Fruit fly (Drosophila melanogaster) whole organism, prepupa: ENCODE measurements around the gene CG32052.

Experiments
- CG3032 ChIP-seq: fragments of 200-800 bp; optimal IDR thresholded peaks from 2 replicates; lab custom pipeline; 2019; ENCODE audit warnings: missing biosample characterization, mild to moderate bottlenecking, missing genetic modification characterization, moderate library complexity
- CG6808 ChIP-seq: fragments of 200-800 bp; sonication (Bioruptor generic); optimal IDR thresholded peaks from 3 replicates; lab custom pipeline; 2017; ENCODE audit warnings: missing biosample characterization, missing genetic modification characterization, mild to moderate bottlenecking, moderate library complexity, missing genetic modification reagents
- CG6854 ChIP-seq: fragments of 200-800 bp; sonication (Bioruptor generic); optimal IDR thresholded peaks from 2 replicates; lab custom pipeline; 2017; ENCODE audit warnings: missing biosample characterization, mild to moderate bottlenecking, missing genetic modification characterization
- OdsH ChIP-seq: fragments of 200-800 bp; sonication (Bioruptor generic); optimal IDR thresholded peaks from 3 replicates; lab custom pipeline; 2016; ENCODE audit warnings: missing biosample characterization, missing genetic modification characterization
- fd85E ChIP-seq: fragments of 200-800 bp; sonication (Bioruptor generic); optimal IDR thresholded peaks from 3 replicates; lab custom pipeline; 2016; ENCODE audit warnings: missing biosample characterization, missing genetic modification characterization
- fkh ChIP-seq: fragments of 200-800 bp; sonication (Bioruptor generic); optimal IDR thresholded peaks from 3 replicates; lab custom pipeline; 2017; ENCODE audit warnings: missing biosample characterization, mild to moderate bottlenecking, missing genetic modification characterization, moderate library complexity

DNA sequence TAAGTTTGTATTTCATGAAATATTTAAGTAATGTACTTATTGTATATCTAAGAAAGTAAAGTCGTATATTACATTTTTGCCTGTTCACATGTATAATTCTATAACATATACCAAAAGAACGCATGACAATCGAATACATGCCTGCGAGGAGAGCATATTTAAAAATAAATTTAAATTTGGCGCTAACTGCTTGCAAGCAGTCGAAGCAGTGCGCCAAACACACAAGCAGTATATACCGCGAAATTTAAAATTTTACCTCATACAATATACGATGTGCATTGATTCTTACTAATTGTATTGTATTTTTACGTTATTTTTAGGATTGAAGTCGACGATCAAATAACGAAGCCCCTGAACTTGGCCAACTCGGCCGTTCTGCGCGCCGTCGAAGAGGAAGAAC is 37.4 kb downstream of the CG32052 start:
- TF ChIP-seq fkh (GFP tag; lab: Kevin White, UChicago): no peak
- TF ChIP-seq fd85E (GFP tag; lab: Kevin White, UChicago): no peak
- TF ChIP-seq CG6808 (GFP tag; lab: Kevin White, UChicago): no peak
- no peak for TF ChIP-seq CG6854 (GFP tag; lab: Kevin White, UChicago)
- TF ChIP-seq OdsH (GFP tag; lab: Kevin White, UChicago): no peak
- TF ChIP-seq CG3032 (tag; lab: Kevin White, UChicago): no peak
